Fruit fly (Drosophila melanogaster) Kc167 (cell line): ENCODE measurements around the gene CG15322.

ENCODE experiments used
- Myc ChIP-seq: fragments of >200 bp; optimal IDR thresholded peaks from 2 replicates; lab custom pipeline; 2017; ENCODE audit warnings: missing external identifiers
- Sin3A ChIP-seq: fragments of >200 bp; optimal IDR thresholded peaks from 2 replicates; lab custom pipeline; 2018; ENCODE audit warnings: missing external identifiers
- h ChIP-seq: fragments of >200 bp; optimal IDR thresholded peaks from 3 replicates; lab custom pipeline; 2018; ENCODE audit warnings: missing external identifiers
- psq ChIP-seq: fragments of >200 bp; optimal IDR thresholded peaks from 2 replicates; lab custom pipeline; 2017; ENCODE audit warnings: missing external identifiers
- ttk ChIP-seq: sonication (Bioruptor generic); optimal IDR thresholded peaks from 2 replicates; lab custom pipeline; 2017; ENCODE audit warnings: missing external identifiers

dm6 chrX:20133432-20133831, at the start of gene CG15322:
- TF ChIP-seq Myc (no peak), psq (lab: Kevin White, UChicago) (no peak), Sin3A (no peak), h (lab: Kevin White, UChicago) (no peak), ttk (lab: Kevin White, UChicago) (no peak)
